Fruit fly (Drosophila melanogaster) whole organism, embryonic: ENCODE results near the gene CG7381.

Experiments
- B-H2 ChIP-seq: fragments of 200-800 bp; sonication (Bioruptor generic); optimal IDR thresholded peaks from 2 replicates; lab custom pipeline; 2018; ENCODE audit warnings: missing biosample characterization, mild to moderate bottlenecking, missing genetic modification characterization
- CG11560 ChIP-seq: fragments of 200-800 bp; sonication (Bioruptor generic); IDR thresholded peaks from 3 replicates; pipeline ENCODE4 v1.3.6; 2022; ENCODE audit warnings: missing biosample characterization, missing genetic modification characterization
- CG12104 ChIP-seq: fragments of 200-800 bp; sonication (Bioruptor generic); optimal IDR thresholded peaks from 3 replicates; lab custom pipeline; 2016; ENCODE audit warnings: missing biosample characterization, missing genetic modification characterization
- CG15696 ChIP-seq: fragments of 200-800 bp; sonication (Bioruptor generic); optimal IDR thresholded peaks from 2 replicates; lab custom pipeline; 2019; ENCODE audit warnings: missing biosample characterization, mild to moderate bottlenecking, missing genetic modification characterization, moderate library complexity
- CG30403 ChIP-seq: fragments of 200-800 bp; sonication (Bioruptor generic); optimal IDR thresholded peaks from 3 replicates; lab custom pipeline; 2016; ENCODE audit warnings: missing biosample characterization, missing genetic modification characterization
- CG32772 ChIP-seq: fragments of 200-800 bp; sonication (Bioruptor generic); IDR thresholded peaks from 2 replicates; pipeline ENCODE4 v1.3.6; 2022; ENCODE audit warnings: missing biosample characterization, missing genetic modification characterization
- CG3838 ChIP-seq: fragments of 200-800 bp; sonication (Bioruptor generic); optimal IDR thresholded peaks from 3 replicates; lab custom pipeline; 2016; ENCODE audit warnings: missing biosample characterization, missing genetic modification characterization
- CG3847 ChIP-seq: fragments of 200-800 bp; sonication (Bioruptor generic); IDR thresholded peaks from 2 replicates; pipeline ENCODE4 v1.3.6; 2022; ENCODE audit warnings: missing biosample characterization, missing genetic modification characterization
- CG4617 ChIP-seq: fragments of 200-800 bp; sonication (Bioruptor generic); optimal IDR thresholded peaks from 3 replicates; lab custom pipeline; 2016; ENCODE audit warnings: missing biosample characterization, missing genetic modification characterization, borderline replicate concordance
- CG7987 ChIP-seq: fragments of 200-800 bp; sonication (Bioruptor generic); optimal IDR thresholded peaks from 2 replicates; lab custom pipeline; 2018; ENCODE audit warnings: missing biosample characterization, mild to moderate bottlenecking, missing genetic modification characterization, moderate library complexity
- CG8388 ChIP-seq: fragments of 200-800 bp; sonication (Bioruptor generic); optimal IDR thresholded peaks from 2 replicates; lab custom pipeline; 2019; ENCODE audit warnings: missing biosample characterization, mild to moderate bottlenecking, missing genetic modification characterization, moderate library complexity
- CG8478 ChIP-seq: fragments of >200 bp; optimal IDR thresholded peaks from 2 replicates; lab custom pipeline; 2018
- CG9727 ChIP-seq: fragments of 200-800 bp; sonication (Bioruptor generic); optimal IDR thresholded peaks from 3 replicates; lab custom pipeline; 2017; ENCODE audit warnings: missing biosample characterization, mild to moderate bottlenecking, missing genetic modification characterization
- Chrac-16 ChIP-seq: fragments of 200-800 bp; sonication (Bioruptor generic); optimal IDR thresholded peaks from 3 replicates; lab custom pipeline; 2016; ENCODE audit warnings: missing biosample characterization, missing genetic modification characterization
- CkIIα-i1 ChIP-seq: fragments of 200-800 bp; sonication (Bioruptor generic); IDR thresholded peaks from 2 replicates; pipeline ENCODE4 v1.3.6; 2022; ENCODE audit warnings: missing biosample characterization, missing genetic modification characterization
- ERR ChIP-seq: fragments of 200-800 bp; sonication (Bioruptor generic); optimal IDR thresholded peaks from 2 replicates; lab custom pipeline; 2016; ENCODE audit warnings: missing biosample characterization, missing genetic modification characterization
- Ets65A ChIP-seq: fragments of 200-800 bp; sonication (Bioruptor generic); peaks from one replicate; lab custom pipeline; 2016; ENCODE audit warnings: missing biosample characterization, missing genetic modification characterization
- Hey ChIP-seq: fragments of 200-800 bp; sonication (Bioruptor generic); optimal IDR thresholded peaks from 3 replicates; lab custom pipeline; 2018; ENCODE audit warnings: missing biosample characterization, mild to moderate bottlenecking, missing genetic modification characterization
- HmgD ChIP-seq: fragments of 200-800 bp; sonication (Bioruptor generic); optimal IDR thresholded peaks from 3 replicates; lab custom pipeline; 2016; ENCODE audit warnings: missing biosample characterization, missing genetic modification characterization
- Hr39 ChIP-seq: fragments of >200 bp; optimal IDR thresholded peaks from 2 replicates; lab custom pipeline; 2017
- MBD-R2 ChIP-seq: fragments of 200-800 bp; sonication (Bioruptor generic); IDR thresholded peaks from 2 replicates; pipeline ENCODE4 v1.3.6; 2022; ENCODE audit warnings: missing biosample characterization, missing genetic modification characterization
- MESR4 ChIP-seq: fragments of 200-800 bp; sonication (Bioruptor generic); optimal IDR thresholded peaks from 2 replicates; lab custom pipeline; 2018; ENCODE audit warnings: missing biosample characterization, mild to moderate bottlenecking, missing genetic modification characterization, moderate library complexity
- MTF-1 ChIP-seq: fragments of 200-800 bp; sonication (Bioruptor generic); optimal IDR thresholded peaks from 2 replicates; lab custom pipeline; 2018; ENCODE audit warnings: missing biosample characterization, mild to moderate bottlenecking, missing genetic modification characterization, borderline replicate concordance
- Mrtf ChIP-seq: fragments of 200-800 bp; sonication (Bioruptor generic); IDR thresholded peaks from 3 replicates; pipeline ENCODE4 v1.3.6; 2022; ENCODE audit warnings: missing biosample characterization, missing genetic modification characterization
- Opbp ChIP-seq: fragments of 200-800 bp; sonication (Bioruptor generic); IDR thresholded peaks from 3 replicates; pipeline ENCODE4 v1.3.6; 2022; ENCODE audit warnings: missing biosample characterization, missing genetic modification characterization; ENCODE audit not compliant: partially characterized antibody
- Sox100B ChIP-seq: fragments of 200-800 bp; sonication (Bioruptor generic); optimal IDR thresholded peaks from 3 replicates; lab custom pipeline; 2018; ENCODE audit warnings: missing biosample characterization, mild to moderate bottlenecking, missing genetic modification characterization
- YL-1 ChIP-seq: fragments of 200-800 bp; sonication (Bioruptor generic); optimal IDR thresholded peaks from 3 replicates; lab custom pipeline; 2017; ENCODE audit warnings: missing biosample characterization, mild to moderate bottlenecking, missing genetic modification characterization
- abd-A ChIP-seq: fragments of 200-800 bp; sonication (Bioruptor generic); optimal IDR thresholded peaks from 3 replicates; lab custom pipeline; 2019; ENCODE audit warnings: missing biosample characterization, mild to moderate bottlenecking, missing genetic modification characterization, moderate library complexity
- cato ChIP-seq: fragments of 200-800 bp; sonication (Bioruptor generic); optimal IDR thresholded peaks from 2 replicates; lab custom pipeline; 2016; ENCODE audit warnings: missing biosample characterization, missing genetic modification characterization, borderline replicate concordance
- cg ChIP-seq: fragments of 200-800 bp; sonication (Bioruptor generic); optimal IDR thresholded peaks from 3 replicates; lab custom pipeline; 2019; ENCODE audit warnings: missing biosample characterization, mild to moderate bottlenecking, missing genetic modification characterization, moderate library complexity
- da ChIP-seq: fragments of 200-800 bp; sonication (Bioruptor generic); optimal IDR thresholded peaks from 2 replicates; lab custom pipeline; 2016; ENCODE audit warnings: missing biosample characterization, missing genetic modification characterization
- her ChIP-seq: fragments of 200-800 bp; sonication (Bioruptor generic); optimal IDR thresholded peaks from 2 replicates; lab custom pipeline; 2016; ENCODE audit warnings: missing biosample characterization, missing genetic modification characterization
- jing ChIP-seq: fragments of 200-800 bp; sonication (Bioruptor generic); optimal IDR thresholded peaks from 2 replicates; lab custom pipeline; 2018; ENCODE audit warnings: missing biosample characterization, mild to moderate bottlenecking, missing genetic modification characterization
- lab ChIP-seq: fragments of 200-800 bp; sonication (Bioruptor generic); optimal IDR thresholded peaks from 3 replicates; lab custom pipeline; 2017; ENCODE audit warnings: missing biosample characterization, missing genetic modification characterization, mild to moderate bottlenecking, moderate library complexity, missing genetic modification reagents
- nmo ChIP-seq: fragments of 200-800 bp; sonication (Bioruptor generic); optimal IDR thresholded peaks from 2 replicates; lab custom pipeline; 2018; ENCODE audit warnings: missing biosample characterization, mild to moderate bottlenecking, missing genetic modification characterization, moderate library complexity
- nom ChIP-seq: fragments of 200-800 bp; sonication (Bioruptor generic); optimal IDR thresholded peaks from 2 replicates; lab custom pipeline; 2017; ENCODE audit warnings: missing biosample characterization, missing genetic modification characterization, mild to moderate bottlenecking, moderate library complexity, missing genetic modification reagents
- psq ChIP-seq: fragments of 200-800 bp; sonication (Bioruptor generic); optimal IDR thresholded peaks from 2 replicates; lab custom pipeline; 2017; ENCODE audit warnings: missing biosample characterization, missing genetic modification characterization
- pzg ChIP-seq: fragments of 200-800 bp; sonication (Bioruptor generic); optimal IDR thresholded peaks from 3 replicates; lab custom pipeline; 2018; ENCODE audit warnings: missing biosample characterization, mild to moderate bottlenecking, missing genetic modification characterization, moderate library complexity
- rib ChIP-seq: fragments of 200-800 bp; sonication (Bioruptor generic); IDR thresholded peaks from 2 replicates; pipeline ENCODE4 v1.3.6; 2022; ENCODE audit warnings: missing biosample characterization, missing genetic modification characterization
- ro ChIP-seq: fragments of 200-800 bp; sonication (Bioruptor generic); IDR thresholded peaks from 2 replicates; pipeline ENCODE4 v1.3.6; 2022; ENCODE audit warnings: missing biosample characterization, missing genetic modification characterization
- schlank ChIP-seq: fragments of 200-800 bp; sonication (Bioruptor generic); optimal IDR thresholded peaks from 2 replicates; lab custom pipeline; 2018; ENCODE audit warnings: missing biosample characterization, mild to moderate bottlenecking, missing genetic modification characterization
- sd ChIP-seq: fragments of 200-800 bp; sonication (Bioruptor generic); optimal IDR thresholded peaks from 3 replicates; lab custom pipeline; 2018; ENCODE audit warnings: missing biosample characterization, mild to moderate bottlenecking, missing genetic modification characterization, moderate library complexity
- sens ChIP-seq: fragments of 200-800 bp; sonication (Bioruptor generic); peaks from one replicate; lab custom pipeline; 2016; ENCODE audit warnings: missing biosample characterization, missing genetic modification characterization
- slou ChIP-seq: fragments of 200-800 bp; sonication (Bioruptor generic); optimal IDR thresholded peaks from 3 replicates; lab custom pipeline; 2016; ENCODE audit warnings: missing biosample characterization, missing genetic modification characterization
- so ChIP-seq: fragments of 200-800 bp; sonication (Bioruptor generic); IDR thresholded peaks from 3 replicates; pipeline ENCODE4 v1.3.6; 2022; ENCODE audit warnings: missing biosample characterization, missing genetic modification characterization

Gene CG7381

DNA sequence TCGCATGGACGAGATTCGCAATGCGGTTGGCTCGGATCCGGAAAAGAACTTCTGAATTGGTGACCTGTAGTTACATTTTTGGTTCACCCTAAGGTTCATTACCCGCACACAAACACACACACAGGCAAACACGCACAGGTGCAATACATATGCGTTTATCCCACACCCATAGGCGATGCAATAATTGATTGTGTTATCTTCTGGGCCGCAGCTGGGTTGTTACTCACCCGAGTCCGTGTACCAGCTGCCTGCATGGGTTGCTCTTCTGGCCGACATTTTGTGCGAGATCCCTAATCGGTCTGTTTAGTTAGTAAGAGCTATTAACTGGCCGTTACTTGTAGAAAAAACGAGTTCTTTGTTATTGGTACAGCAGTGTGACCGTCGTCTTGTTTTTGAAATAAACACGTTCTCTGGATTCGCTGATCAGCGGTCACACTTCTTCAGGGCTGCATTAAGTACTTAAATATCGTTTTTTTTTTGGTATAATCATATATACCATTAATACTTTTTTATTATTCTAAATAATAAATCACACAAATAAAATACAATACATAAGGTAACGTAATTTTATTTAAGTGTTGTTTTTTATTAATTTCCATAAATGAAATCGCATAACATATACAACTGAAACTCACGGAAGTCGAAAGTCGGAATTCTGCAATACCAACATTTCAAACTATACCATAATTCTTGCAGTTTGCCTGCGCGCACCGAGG is 33.8 kb upstream of the CG7381 start, which contains the start of gene CG8031 (continued):
- TF ChIP-seq so (GFP tag; lab: Robert Waterston, UW) (no peak), Mrtf (GFP tag; lab: Robert Waterston, UW) (no peak), abd-A (no peak), sd (tag; lab: Kevin White, UChicago) (no peak)

DNA sequence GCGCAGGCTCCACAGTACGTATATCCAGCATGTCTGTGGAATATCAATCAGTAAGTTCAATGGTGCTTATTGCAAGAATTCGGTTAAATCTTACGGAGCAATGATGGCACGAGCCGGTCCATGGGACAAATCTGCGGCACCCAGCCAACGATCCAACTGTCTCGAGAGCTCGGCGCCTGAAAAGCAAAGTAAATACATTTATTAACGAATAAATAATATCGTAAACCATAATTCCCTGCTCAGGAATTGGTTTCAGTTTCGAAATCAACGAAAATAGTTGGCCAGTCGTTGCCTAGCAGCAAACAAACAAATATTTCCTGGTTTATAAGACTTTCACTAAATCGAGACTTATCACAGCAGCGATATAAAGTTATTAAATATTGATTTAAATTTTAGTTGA is 32.3 kb upstream of the CG7381 start, which contains the start of gene CG11656:
TSS of gene CG11656 (plus strand) at position 301 of the 400 bp plus-strand sequence.
- TF ChIP-seq nom (GFP tag; lab: Kevin White, UChicago) (no peak), CG11560 (tag; lab: Robert Waterston, UW) (no peak), CG9727 (GFP tag; lab: Kevin White, UChicago) (no peak), HmgD (GFP tag; lab: Kevin White, UChicago) (no peak), nmo (GFP tag; lab: Kevin White, UChicago) (no peak)

DNA sequence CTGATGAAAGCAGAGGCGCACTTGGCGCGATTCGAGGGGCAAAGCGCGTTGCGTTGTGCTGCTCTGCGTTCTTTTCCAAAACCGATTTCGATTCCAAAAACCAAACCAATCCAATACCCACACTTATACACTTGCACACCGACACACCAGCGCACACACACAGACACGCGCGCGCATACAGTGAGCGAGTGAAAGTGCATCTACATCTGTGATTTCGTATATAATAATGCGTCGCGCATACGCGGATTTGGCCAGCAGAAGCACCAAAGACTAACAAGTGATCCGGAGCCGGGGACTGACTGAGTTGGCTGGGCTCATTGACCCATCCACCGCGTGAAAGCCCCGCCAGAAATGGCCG is 20.9 kb upstream of the CG7381 start:
- TF ChIP-seq CG4617 (GFP tag; lab: Kevin White, UChicago) (peak; percentile 18), cg (GFP tag; lab: Kevin White, UChicago) (peak; percentile 92), schlank (tag; lab: Kevin White, UChicago) (no peak), da (GFP tag; lab: Kevin White, UChicago) (no peak), lab (no peak), CG8388 (GFP tag; lab: Kevin White, UChicago) (peak; percentile 97), Ets65A (GFP tag; lab: Kevin White, UChicago) (peak; percentile 22), MESR4 (GFP tag; lab: Kevin White, UChicago) (peak; percentile 4), CG15696 (no peak), Opbp (GFP tag; lab: Robert Waterston, UW) (0 out of 3 replicates have a peak, but pooled peaks have one; percentile 1), CG8478 (lab: Kevin White, UChicago) (peak; percentile 40), jing (GFP tag; lab: Kevin White, UChicago) (no peak), MTF-1 (GFP tag; lab: Kevin White, UChicago) (no peak)

DNA sequence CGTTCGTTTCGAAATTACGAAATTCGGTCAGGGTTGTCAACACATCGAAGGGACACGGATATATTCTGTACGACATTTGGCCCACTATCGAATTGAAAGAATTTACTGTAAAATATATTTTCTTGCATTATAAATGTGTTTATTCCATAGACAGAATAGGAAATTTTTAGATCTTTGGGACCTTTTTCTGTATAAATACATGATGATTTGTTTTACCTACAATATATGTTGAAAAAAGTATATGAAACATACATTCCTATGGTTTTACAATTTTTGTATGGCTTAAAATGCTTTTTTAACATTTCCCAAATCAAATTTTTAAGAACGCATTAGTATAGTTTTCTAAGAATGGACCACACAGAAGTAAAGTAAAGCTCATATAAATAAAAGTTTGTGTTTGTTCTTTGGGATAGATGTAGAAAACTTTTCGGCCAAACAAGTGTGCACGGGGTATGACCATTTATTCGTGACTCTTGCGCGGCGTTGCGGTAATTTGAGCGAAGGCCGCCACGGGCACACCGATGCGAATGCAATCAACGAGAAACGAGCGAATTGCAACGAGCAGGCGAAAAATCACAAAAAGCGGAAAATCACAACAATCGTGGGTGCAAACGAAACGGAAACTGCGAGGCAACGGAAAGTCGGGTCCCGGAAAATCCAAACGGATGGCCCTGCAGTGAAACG is 20.4 kb upstream of the CG7381 start, which contains the start of the genes CG17327, CG44194 and CG7518:
TSS of gene CG17327 (minus strand) at position 177 of the 684 bp plus-strand sequence.
TSS of gene CG44194 (minus strand) at position 177 of the 684 bp plus-strand sequence.
TSS of gene CG7518 (plus strand) at position 540 of the 684 bp plus-strand sequence.
- TF ChIP-seq CG3847 (peak; percentile 24; the same call in 1 of the 2 replicates), cato (peak; percentile 7), sens (GFP tag; lab: Kevin White, UChicago) (peak; percentile 54), CG3838 (GFP tag; lab: Kevin White, UChicago) (no peak), ro (GFP tag; lab: Robert Waterston, UW) (no peak), YL-1 (GFP tag; lab: Kevin White, UChicago) (peak; percentile 43), psq (no peak), CG30403 (GFP tag; lab: Kevin White, UChicago) (peak; percentile 47), ERR (GFP tag; lab: Kevin White, UChicago) (no peak), CG7987 (GFP tag; lab: Kevin White, UChicago) (no peak), pzg (GFP tag; lab: Kevin White, UChicago) (peak; percentile 73), Hey (tag; lab: Kevin White, UChicago) (no peak), CG12104 (GFP tag; lab: Kevin White, UChicago) (peak; percentile 24), Ets65A (GFP tag; lab: Kevin White, UChicago) (no peak), nom (GFP tag; lab: Kevin White, UChicago) (no peak), CG32772 (GFP tag; lab: Robert Waterston, UW) (no peak), CkIIα-i1 (GFP tag; lab: Robert Waterston, UW) (no peak), slou (no peak), B-H2 (no peak), Chrac-16 (no peak), her (GFP tag; lab: Kevin White, UChicago) (no peak), Sox100B (GFP tag; lab: Kevin White, UChicago) (no peak), rib (GFP tag; lab: Robert Waterston, UW) (peak; percentile 77), Hr39 (lab: Kevin White, UChicago) (no peak), MBD-R2 (GFP tag; lab: Robert Waterston, UW) (peak; percentile 59)
